Worm (Caenorhabditis elegans) whole organism, young adult: ENCODE measurements around the gene ZK1248.11.
A peak's percentile ranks its signal among the peaks of the same experiment; 100 is the strongest.

Experiments used
- B0336.3 ChIP-seq: fragments of 200-800 bp; sonication (Bioruptor generic); IDR thresholded peaks from 2 replicates; pipeline ENCODE4 v1.3.6; 2022; ENCODE audit warnings: missing genetic modification characterization, missing compliant biosample characterization
- C17E4.6 ChIP-seq: fragments of 200-800 bp; sonication (Bioruptor generic); IDR thresholded peaks from 2 replicates; pipeline ENCODE4 v1.3.6; 2022; ENCODE audit warnings: missing genetic modification reagents, missing genetic modification characterization, missing compliant biosample characterization
- F23B12.7 ChIP-seq: sonication (generic microtip); optimal IDR thresholded peaks from 2 replicates; lab custom pipeline; 2017; ENCODE audit warnings: missing genetic modification characterization, mild to moderate bottlenecking, missing compliant biosample characterization, antibody characterized with exemption, moderate library complexity; ENCODE audit not compliant: insufficient read depth
- F52B5.7 ChIP-seq: sonication (generic microtip); optimal IDR thresholded peaks from 2 replicates; lab custom pipeline; 2016; ENCODE audit warnings: mild to moderate bottlenecking, missing genetic modification characterization, missing compliant biosample characterization
- F57C9.4 ChIP-seq: sonication (generic microtip); optimal IDR thresholded peaks from 2 replicates; lab custom pipeline; 2017; ENCODE audit warnings: mild to moderate bottlenecking, missing genetic modification characterization, missing compliant biosample characterization
- T07F8.4 ChIP-seq: sonication (generic microtip); optimal IDR thresholded peaks from 2 replicates; lab custom pipeline; 2016; ENCODE audit warnings: mild to moderate bottlenecking, missing genetic modification characterization, moderate library complexity, missing compliant biosample characterization
- T26A5.8 ChIP-seq: sonication (generic microtip); optimal IDR thresholded peaks from 2 replicates; lab custom pipeline; 2016; ENCODE audit warnings: missing genetic modification characterization, missing compliant biosample characterization
- Y56A3A.18 ChIP-seq: fragments of 200-800 bp; sonication (Bioruptor generic); IDR thresholded peaks from 2 replicates; pipeline ENCODE4 v1.3.6; 2022; ENCODE audit warnings: missing genetic modification reagents, missing genetic modification characterization, missing compliant biosample characterization
- Y79H2A.3 ChIP-seq: fragments of 200-800 bp; sonication (Bioruptor generic); conservative IDR thresholded peaks from 2 replicates; pipeline ENCODE4 v1.3.6; 2022; ENCODE audit warnings: missing genetic modification reagents, missing genetic modification characterization, missing compliant biosample characterization
- ZK185.1 ChIP-seq: sonication (generic microtip); optimal IDR thresholded peaks from 2 replicates; lab custom pipeline; 2016; ENCODE audit warnings: mild to moderate bottlenecking, missing genetic modification characterization, missing compliant biosample characterization; ENCODE audit not compliant: poor library complexity, severe bottlenecking
- akir-1 ChIP-seq: fragments of 200-800 bp; sonication (Bioruptor generic); optimal IDR thresholded peaks from 2 replicates; lab custom pipeline; 2018; ENCODE audit warnings: mild to moderate bottlenecking, missing genetic modification characterization, moderate library complexity, missing compliant biosample characterization
- ama-1 ChIP-seq, 3 experiments: fragments of 150-350 bp in 1 of 3; sonication (generic microtip) in 2 of 3; optimal IDR thresholded peaks; 2 replicates each; lab custom pipeline; 2014 to 2018; ENCODE audit warnings: missing biosample characterization in 2 of 3, missing genetic modification characterization in 2 of 3, missing genetic modification reagents in 2 of 3
- aptf-3 ChIP-seq: fragments of 200-800 bp; sonication (Bioruptor generic); IDR thresholded peaks from 2 replicates; pipeline ENCODE4 v1.3.6; 2022; ENCODE audit warnings: missing genetic modification characterization, missing compliant biosample characterization
- athp-1 ChIP-seq: sonication (generic microtip); optimal IDR thresholded peaks from 2 replicates; lab custom pipeline; 2017; ENCODE audit warnings: mild to moderate bottlenecking, missing genetic modification characterization, missing compliant biosample characterization
- attf-3 ChIP-seq: fragments of 200-800 bp; sonication (Bioruptor generic); conservative IDR thresholded peaks from 2 replicates; pipeline ENCODE4 v1.3.6; 2022; ENCODE audit warnings: missing genetic modification reagents, missing genetic modification characterization, missing compliant biosample characterization
- attf-6 ChIP-seq: fragments of 200-800 bp; sonication (Bioruptor generic); IDR thresholded peaks from 2 replicates; pipeline ENCODE4 v1.3.6; 2022; ENCODE audit warnings: missing genetic modification reagents, missing genetic modification characterization, missing compliant biosample characterization
- bed-1 ChIP-seq: fragments of 200-800 bp; sonication (Bioruptor generic); IDR thresholded peaks from 2 replicates; pipeline ENCODE4 v1.3.6; 2022; ENCODE audit warnings: missing genetic modification reagents, missing genetic modification characterization, missing compliant biosample characterization
- ccch-3 ChIP-seq: fragments of 200-800 bp; sonication (Bioruptor generic); optimal IDR thresholded peaks from 2 replicates; lab custom pipeline; 2018; ENCODE audit warnings: mild to moderate bottlenecking, missing genetic modification characterization, missing compliant biosample characterization
- chd-7 ChIP-seq: sonication (generic microtip); optimal IDR thresholded peaks from 2 replicates; lab custom pipeline; 2016; ENCODE audit warnings: mild to moderate bottlenecking, missing genetic modification characterization, moderate library complexity, missing compliant biosample characterization
- gei-17 ChIP-seq: fragments of 200-800 bp; sonication (Bioruptor generic); optimal IDR thresholded peaks from 2 replicates; lab custom pipeline; 2018; ENCODE audit warnings: mild to moderate bottlenecking, missing genetic modification characterization, missing compliant biosample characterization
- hlh-12 ChIP-seq: sonication (generic microtip); optimal IDR thresholded peaks from 2 replicates; lab custom pipeline; 2016; ENCODE audit warnings: missing genetic modification characterization, missing compliant biosample characterization
- hmg-1.2 ChIP-seq: fragments of 200-800 bp; sonication (Bioruptor generic); IDR thresholded peaks from 2 replicates; pipeline ENCODE4 v1.3.6; 2022; ENCODE audit warnings: missing genetic modification reagents, missing genetic modification characterization, missing compliant biosample characterization
- hsf-1 ChIP-seq: fragments of 200-800 bp; sonication (Bioruptor generic); IDR thresholded peaks from 2 replicates; pipeline ENCODE4 v1.3.6; 2022; ENCODE audit warnings: missing genetic modification reagents, missing genetic modification characterization, missing compliant biosample characterization
- lag-1 ChIP-seq: fragments of 200-800 bp; sonication (Bioruptor generic); IDR thresholded peaks from 2 replicates; pipeline ENCODE4 v1.3.6; 2022; ENCODE audit warnings: missing genetic modification reagents, missing genetic modification characterization, missing compliant biosample characterization
- let-526 ChIP-seq: fragments of 200-800 bp; sonication (Bioruptor generic); IDR thresholded peaks from 2 replicates; pipeline ENCODE4 v1.3.6; 2022; ENCODE audit warnings: missing genetic modification reagents, missing genetic modification characterization, missing compliant biosample characterization
- lin-54 ChIP-seq: fragments of 200-800 bp; sonication (Bioruptor generic); optimal IDR thresholded peaks from 2 replicates; lab custom pipeline; 2018; ENCODE audit warnings: mild to moderate bottlenecking, missing genetic modification characterization, missing compliant biosample characterization
- lsy-27 ChIP-seq: sonication (generic microtip); optimal IDR thresholded peaks from 2 replicates; lab custom pipeline; 2017; ENCODE audit warnings: missing genetic modification characterization, mild to moderate bottlenecking, missing compliant biosample characterization, antibody characterized with exemption, missing genotype, borderline replicate concordance; ENCODE audit not compliant: insufficient read depth
- madf-10 ChIP-seq: sonication (generic microtip); optimal IDR thresholded peaks from 2 replicates; lab custom pipeline; 2016; ENCODE audit warnings: mild to moderate bottlenecking, missing genetic modification characterization, missing compliant biosample characterization
- madf-6 ChIP-seq: fragments of 200-800 bp; sonication (Bioruptor generic); IDR thresholded peaks from 2 replicates; pipeline ENCODE4 v1.3.6; 2022; ENCODE audit warnings: missing genetic modification reagents, missing genetic modification characterization, missing compliant biosample characterization
- mcd-1 ChIP-seq: fragments of 200-800 bp; sonication (Bioruptor generic); IDR thresholded peaks from 2 replicates; pipeline ENCODE4 v1.3.6; 2022; ENCODE audit warnings: missing genetic modification reagents, missing genetic modification characterization, missing compliant biosample characterization
- mes-4 ChIP-seq: sonication (generic microtip); optimal IDR thresholded peaks from 2 replicates; lab custom pipeline; 2016; ENCODE audit warnings: missing genotype, missing genetic modification characterization, missing compliant biosample characterization
- nhr-179 ChIP-seq: sonication (generic microtip); optimal IDR thresholded peaks from 2 replicates; lab custom pipeline; 2016; ENCODE audit warnings: mild to moderate bottlenecking, missing genetic modification characterization, missing compliant biosample characterization
- nhr-80 ChIP-seq: sonication (generic microtip); optimal IDR thresholded peaks from 2 replicates; lab custom pipeline; 2016; ENCODE audit warnings: missing genetic modification characterization, missing compliant biosample characterization
- rcor-1 ChIP-seq: fragments of 200-800 bp; sonication (Bioruptor generic); IDR thresholded peaks from 2 replicates; pipeline ENCODE4 v1.3.6; 2022; ENCODE audit warnings: missing genetic modification reagents, missing genetic modification characterization, missing compliant biosample characterization
- snpc-1.3 ChIP-seq: sonication (generic microtip); optimal IDR thresholded peaks from 2 replicates; lab custom pipeline; 2017; ENCODE audit warnings: missing genetic modification characterization, mild to moderate bottlenecking, missing compliant biosample characterization, antibody characterized with exemption, moderate library complexity, missing genotype, missing genetic modification reagents; ENCODE audit not compliant: insufficient read depth
- snpc-3.4 ChIP-seq: sonication (generic microtip); optimal IDR thresholded peaks from 2 replicates; lab custom pipeline; 2017; ENCODE audit warnings: missing genetic modification characterization, mild to moderate bottlenecking, missing compliant biosample characterization, antibody characterized with exemption, moderate library complexity, missing genotype, missing genetic modification reagents
- sptf-2 ChIP-seq: fragments of 200-800 bp; sonication (Bioruptor generic); optimal IDR thresholded peaks from 2 replicates; lab custom pipeline; 2018; ENCODE audit warnings: mild to moderate bottlenecking, missing genetic modification characterization, missing compliant biosample characterization
- tlf-1 ChIP-seq: fragments of 200-800 bp; sonication (Bioruptor generic); optimal IDR thresholded peaks from 2 replicates; lab custom pipeline; 2018; ENCODE audit warnings: mild to moderate bottlenecking, missing genetic modification characterization, missing compliant biosample characterization
- unc-130 ChIP-seq: sonication (generic microtip); optimal IDR thresholded peaks from 2 replicates; lab custom pipeline; 2016; ENCODE audit warnings: missing genetic modification reagents, missing genetic modification characterization, missing compliant biosample characterization
- unc-62 ChIP-seq: fragments of 150-350 bp; optimal IDR thresholded peaks from 2 replicates; lab custom pipeline; 2014; ENCODE audit warnings: missing biosample characterization, missing genetic modification reagents, missing genetic modification characterization
- xnd-1 ChIP-seq: sonication (generic microtip); optimal IDR thresholded peaks from 2 replicates; lab custom pipeline; 2016; ENCODE audit warnings: missing genotype, missing genetic modification reagents, missing genetic modification characterization, missing compliant biosample characterization
- zim-3 ChIP-seq: sonication (generic microtip); optimal IDR thresholded peaks from 2 replicates; lab custom pipeline; 2017; ENCODE audit warnings: mild to moderate bottlenecking, missing genetic modification characterization, moderate library complexity, missing compliant biosample characterization
- ztf-18 ChIP-seq: sonication (generic microtip); optimal IDR thresholded peaks from 2 replicates; lab custom pipeline; 2016; ENCODE audit warnings: missing genotype, mild to moderate bottlenecking, missing genetic modification characterization, missing compliant biosample characterization
- ztf-22 ChIP-seq: fragments of 200-800 bp; sonication (Bioruptor generic); optimal IDR thresholded peaks from 2 replicates; lab custom pipeline; 2018; ENCODE audit warnings: mild to moderate bottlenecking, missing genetic modification characterization, moderate library complexity, missing compliant biosample characterization
- ztf-28 ChIP-seq: fragments of 200-800 bp; sonication (Bioruptor generic); IDR thresholded peaks from 2 replicates; pipeline ENCODE4 v1.3.6; 2022; ENCODE audit warnings: missing genetic modification reagents, missing genetic modification characterization, missing compliant biosample characterization
- ztf-3 ChIP-seq: fragments of 200-800 bp; sonication (Bioruptor generic); optimal IDR thresholded peaks from 2 replicates; lab custom pipeline; 2018; ENCODE audit warnings: mild to moderate bottlenecking, missing genetic modification characterization, missing compliant biosample characterization

ZK1248.11 gene

ce11 chrII:5844694-5845129 is 16.3 kb upstream of the ZK1248.11 start (continued):
- TF ChIP-seq snpc-3.4 (tag; lab: Kevin White, UChicago) (peak; percentile 99), mcd-1 (GFP tag; lab: Robert Waterston, UW) (peak; percentile 98), zim-3 (tag; lab: Kevin White, UChicago) (peak; percentile 95), ama-1 (optimal IDR thresholded peaks at IDR 0.05; lab: Kevin White, UChicago) (peak; percentile 100), ama-1 (GFP tag; optimal IDR thresholded peaks at IDR 0.05; lab: Kevin White, UChicago) (peak; percentile 91 to 94), F57C9.4 (tag; lab: Kevin White, UChicago) (peak; percentile 96), akir-1 (GFP tag; lab: Kevin White, UChicago) (peak; percentile 83), ZK185.1 (tag; lab: Kevin White, UChicago) (peak; percentile 98), F23B12.7 (tag; lab: Kevin White, UChicago) (peak; percentile 98), lag-1 (peak; percentile 94), let-526 (GFP tag; lab: Robert Waterston, UW) (peak; percentile 97), lsy-27 (peak; percentile 93), aptf-3 (GFP tag; lab: Robert Waterston, UW) (peak; percentile 81), unc-130 (peak; percentile 94), tlf-1 (GFP tag; lab: Kevin White, UChicago) (peak; percentile 99), nhr-80 (tag; lab: Kevin White, UChicago) (peak; percentile 81), ztf-28 (GFP tag; lab: Robert Waterston, UW) (peak; percentile 94), nhr-179 (peak; percentile 78), B0336.3 (peak; percentile 100), hmg-1.2 (peak; percentile 95), xnd-1 (peak; percentile 71), unc-62 (GFP tag; lab: Kevin White, UChicago) (peak; percentile 67), chd-7 (tag; lab: Kevin White, UChicago) (peak; percentile 100), attf-6 (peak; percentile 100), C17E4.6 (GFP tag; lab: Robert Waterston, UW) (peak; percentile 99), Y79H2A.3 (GFP tag; lab: Robert Waterston, UW) (peak; percentile 94), mes-4 (peak; percentile 77), madf-10 (peak; percentile 97), Y56A3A.18 (GFP tag; lab: Robert Waterston, UW) (peak; percentile 98), ztf-3 (GFP tag; lab: Kevin White, UChicago) (peak; percentile 96), F52B5.7 (tag; lab: Kevin White, UChicago) (peak; percentile 98)

ce11 chrII:5841866-5842265 is 13.5 kb upstream of the ZK1248.11 start, which contains the start of gene nep-25:
TSS of gene nep-25 (plus strand) at chrII:5842240.
- TF ChIP-seq ztf-18 (tag; lab: Kevin White, UChicago): no peak
- TF ChIP-seq Y56A3A.18 (GFP tag; lab: Robert Waterston, UW): no peak
- no peak for TF ChIP-seq ccch-3 (GFP tag; lab: Kevin White, UChicago)
- TF ChIP-seq gei-17: no peak
- no peak for TF ChIP-seq unc-62 (GFP tag; lab: Kevin White, UChicago)
- TF ChIP-seq mcd-1 (GFP tag; lab: Robert Waterston, UW): no peak
- no peak for TF ChIP-seq bed-1
- TF ChIP-seq ztf-22: no peak
- no peak for TF ChIP-seq hlh-12 (tag; lab: Kevin White, UChicago)
- TF ChIP-seq, all 124 proteins: peak for 0

- no peak for TF ChIP-seq hsf-1
- TF ChIP-seq snpc-1.3: no peak
- TF ChIP-seq madf-6 (GFP tag; lab: Robert Waterston, UW): no peak
- TF ChIP-seq T07F8.4 (tag; lab: Kevin White, UChicago): no peak
- TF ChIP-seq sptf-2 (GFP tag; lab: Kevin White, UChicago): no peak
- no peak for TF ChIP-seq athp-1 (tag; lab: Kevin White, UChicago)
- TF ChIP-seq rcor-1 (GFP tag; lab: Robert Waterston, UW): no peak
- TF ChIP-seq attf-3 (GFP tag; lab: Robert Waterston, UW): no peak
- TF ChIP-seq F52B5.7 (tag; lab: Kevin White, UChicago): no peak
- no peak for TF ChIP-seq T26A5.8 (tag; lab: Kevin White, UChicago)
- no peak for TF ChIP-seq nhr-179
- TF ChIP-seq madf-10: no peak
- TF ChIP-seq mes-4: no peak
- no peak for TF ChIP-seq Y56A3A.18 (GFP tag; lab: Robert Waterston, UW)
- TF ChIP-seq lin-54: no peak
Observed at ce11 chrII:5841053-5841547, 12.7 kb upstream of the ZK1248.11 start, which contains the start of gene lec-5. TSS of gene lec-5 (minus strand) at chrII:5841103.
